Worm (Caenorhabditis elegans) whole organism, midembryonic: ENCODE results near the gene nob-1.

ENCODE experiments used
- T22C8.4 ChIP-seq: fragments of 200-800 bp; sonication (Bioruptor generic); IDR thresholded peaks from 2 replicates; pipeline ENCODE4 v1.3.6; 2022; ENCODE audit warnings: missing genetic modification characterization, missing compliant biosample characterization
- cog-1 ChIP-seq: sonication (generic microtip); optimal IDR thresholded peaks from 2 replicates; lab custom pipeline; 2016; ENCODE audit warnings: missing genetic modification characterization, missing compliant biosample characterization
- flt-1 ChIP-seq: fragments of 200-800 bp; sonication (Bioruptor generic); IDR thresholded peaks from 2 replicates; pipeline ENCODE4 v1.3.6; 2022; ENCODE audit warnings: missing genetic modification characterization, missing compliant biosample characterization
- klf-2 ChIP-seq: fragments of 200-800 bp; sonication (Bioruptor generic); conservative IDR thresholded peaks from 2 replicates; pipeline ENCODE4 v1.3.6; 2022; ENCODE audit warnings: missing genetic modification reagents, missing genetic modification characterization, missing compliant biosample characterization
- med-1 ChIP-seq: sonication (generic microtip); optimal IDR thresholded peaks from 2 replicates; lab custom pipeline; 2017; ENCODE audit warnings: missing genetic modification characterization, mild to moderate bottlenecking, missing compliant biosample characterization, antibody characterized with exemption, missing genetic modification reagents; ENCODE audit not compliant: insufficient read depth
- ref-1 ChIP-seq: fragments of 200-800 bp; sonication (Bioruptor generic); conservative IDR thresholded peaks from 2 replicates; pipeline ENCODE4 v1.3.6; 2022; ENCODE audit warnings: missing genetic modification reagents, missing genetic modification characterization, missing compliant biosample characterization
- tab-1 ChIP-seq: fragments of 200-800 bp; sonication (Bioruptor generic); IDR thresholded peaks from 2 replicates; pipeline ENCODE4 v1.3.6; 2022; ENCODE audit warnings: missing genetic modification characterization, missing compliant biosample characterization
- ztf-23 ChIP-seq: fragments of 200-800 bp; sonication (Bioruptor generic); IDR thresholded peaks from 2 replicates; pipeline ENCODE4 v1.3.6; 2022; ENCODE audit warnings: missing genetic modification reagents, missing genetic modification characterization, missing compliant biosample characterization
- ztf-29 ChIP-seq: fragments of 200-800 bp; sonication (Bioruptor generic); IDR thresholded peaks from 2 replicates; pipeline ENCODE4 v1.3.6; 2022; ENCODE audit warnings: missing genetic modification reagents, missing genetic modification characterization, missing compliant biosample characterization

Gene nob-1

DNA sequence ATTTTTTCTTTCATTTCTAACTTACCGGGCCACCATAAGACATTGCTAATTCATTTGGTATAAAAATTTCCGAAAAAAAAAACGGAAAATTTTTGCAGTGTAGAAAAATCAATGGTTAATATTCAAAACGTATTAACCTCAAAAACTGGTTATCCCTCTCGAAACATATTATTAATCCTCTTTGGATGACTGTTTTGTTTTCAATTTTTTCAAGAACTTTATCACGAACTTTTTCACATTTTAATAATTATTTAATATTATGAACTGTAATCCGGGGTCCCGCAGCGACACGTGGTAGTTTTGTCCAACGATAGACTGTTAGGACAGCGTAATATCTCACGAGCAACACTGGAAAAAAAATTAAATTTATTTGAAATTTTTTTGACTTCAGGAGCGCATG is 55.3 kb downstream of the nob-1 start, which contains the start of gene Y79H2A.12:
Gene Y79H2A.12 (minus strand): TSS at position 101 of the 400 bp plus-strand sequence.
- TF ChIP-seq flt-1 (GFP tag; lab: Robert Waterston, UW): no peak
- TF ChIP-seq tab-1 (GFP tag; lab: Robert Waterston, UW): no peak
- TF ChIP-seq ztf-23 (GFP tag; lab: Robert Waterston, UW): no peak
- no peak for TF ChIP-seq T22C8.4 (GFP tag; lab: Robert Waterston, UW)
- TF ChIP-seq med-1: no peak
- no peak for TF ChIP-seq ref-1 (GFP tag; lab: Robert Waterston, UW)
- no peak for TF ChIP-seq cog-1 (tag; lab: Kevin White, UChicago)
- no peak for TF ChIP-seq ztf-29 (GFP tag; lab: Robert Waterston, UW)
- no peak for TF ChIP-seq klf-2 (GFP tag; lab: Robert Waterston, UW)
